Worm (Caenorhabditis elegans) whole organism, early embryonic: Measurements from ENCODE around the gene T28F12.1.

Experiments
- B0310.2 ChIP-seq: sonication (generic microtip); optimal IDR thresholded peaks from 2 replicates; lab custom pipeline; 2016; ENCODE audit warnings: mild to moderate bottlenecking, missing genetic modification characterization, missing compliant biosample characterization
- F13C5.2 ChIP-seq: sonication (generic microtip); optimal IDR thresholded peaks from 2 replicates; lab custom pipeline; 2017; ENCODE audit warnings: mild to moderate bottlenecking, missing genetic modification characterization, inconsistent platforms, missing compliant biosample characterization
- aly-1 ChIP-seq: sonication (generic microtip); optimal IDR thresholded peaks from 2 replicates; lab custom pipeline; 2016; ENCODE audit warnings: missing genetic modification characterization, missing compliant biosample characterization
- ama-1 ChIP-seq: fragments of 150-350 bp; optimal IDR thresholded peaks from 2 replicates; lab custom pipeline; 2014
- ceh-13 ChIP-seq: fragments of 200-800 bp; sonication (Bioruptor generic); optimal IDR thresholded peaks from 2 replicates; lab custom pipeline; 2018; ENCODE audit warnings: mild to moderate bottlenecking, missing genetic modification characterization, missing compliant biosample characterization
- ceh-36 ChIP-seq: sonication (generic microtip); optimal IDR thresholded peaks from 2 replicates; lab custom pipeline; 2016; ENCODE audit warnings: missing genetic modification characterization, inconsistent platforms, missing compliant biosample characterization
- ets-7 ChIP-seq: sonication (generic microtip); optimal IDR thresholded peaks from 2 replicates; lab custom pipeline; 2016; ENCODE audit warnings: missing genotype, missing genetic modification characterization, missing compliant biosample characterization
- flt-1 ChIP-seq: fragments of 200-800 bp; sonication (Bioruptor generic); IDR thresholded peaks from 2 replicates; pipeline ENCODE4 v1.3.6; 2022; ENCODE audit warnings: missing genetic modification characterization, missing compliant biosample characterization
- hmbx-1 ChIP-seq: sonication (generic microtip); optimal IDR thresholded peaks from 2 replicates; lab custom pipeline; 2016; ENCODE audit warnings: mild to moderate bottlenecking, missing genetic modification characterization, missing compliant biosample characterization
- hmg-4 ChIP-seq: fragments of 200-800 bp; sonication (Bioruptor generic); optimal IDR thresholded peaks from 2 replicates; lab custom pipeline; 2018; ENCODE audit warnings: mild to moderate bottlenecking, missing genetic modification characterization, missing compliant biosample characterization
- hnd-1 ChIP-seq: sonication (generic microtip); optimal IDR thresholded peaks from 2 replicates; lab custom pipeline; 2016; ENCODE audit warnings: missing genetic modification characterization, missing compliant biosample characterization
- pes-1 ChIP-seq: fragments of 200-800 bp; sonication (Bioruptor generic); IDR thresholded peaks from 2 replicates; pipeline ENCODE4 v1.3.6; 2022; ENCODE audit warnings: missing genetic modification reagents, missing genetic modification characterization, missing compliant biosample characterization
- scrt-1 ChIP-seq: fragments of 200-800 bp; sonication (Bioruptor generic); IDR thresholded peaks from 2 replicates; pipeline ENCODE4 v1.3.6; 2022; ENCODE audit warnings: missing genetic modification characterization, missing compliant biosample characterization
- sea-1 ChIP-seq: fragments of 200-800 bp; sonication (Bioruptor generic); conservative IDR thresholded peaks from 2 replicates; pipeline ENCODE4 v1.3.6; 2022; ENCODE audit warnings: missing genetic modification characterization, missing compliant biosample characterization
- tbx-11 ChIP-seq: fragments of 200-800 bp; sonication (Bioruptor generic); IDR thresholded peaks from 2 replicates; pipeline ENCODE4 v1.3.6; 2022; ENCODE audit warnings: missing genetic modification characterization, missing compliant biosample characterization
- tbx-37 ChIP-seq: fragments of 200-800 bp; sonication (Bioruptor generic); conservative IDR thresholded peaks from 2 replicates; pipeline ENCODE4 v1.3.6; 2022; ENCODE audit warnings: missing genetic modification reagents, missing genetic modification characterization, missing compliant biosample characterization
- tra-4 ChIP-seq: sonication (generic microtip); optimal IDR thresholded peaks from 2 replicates; lab custom pipeline; 2017; ENCODE audit warnings: missing genetic modification characterization, missing compliant biosample characterization

Gene T28F12.1

DNA sequence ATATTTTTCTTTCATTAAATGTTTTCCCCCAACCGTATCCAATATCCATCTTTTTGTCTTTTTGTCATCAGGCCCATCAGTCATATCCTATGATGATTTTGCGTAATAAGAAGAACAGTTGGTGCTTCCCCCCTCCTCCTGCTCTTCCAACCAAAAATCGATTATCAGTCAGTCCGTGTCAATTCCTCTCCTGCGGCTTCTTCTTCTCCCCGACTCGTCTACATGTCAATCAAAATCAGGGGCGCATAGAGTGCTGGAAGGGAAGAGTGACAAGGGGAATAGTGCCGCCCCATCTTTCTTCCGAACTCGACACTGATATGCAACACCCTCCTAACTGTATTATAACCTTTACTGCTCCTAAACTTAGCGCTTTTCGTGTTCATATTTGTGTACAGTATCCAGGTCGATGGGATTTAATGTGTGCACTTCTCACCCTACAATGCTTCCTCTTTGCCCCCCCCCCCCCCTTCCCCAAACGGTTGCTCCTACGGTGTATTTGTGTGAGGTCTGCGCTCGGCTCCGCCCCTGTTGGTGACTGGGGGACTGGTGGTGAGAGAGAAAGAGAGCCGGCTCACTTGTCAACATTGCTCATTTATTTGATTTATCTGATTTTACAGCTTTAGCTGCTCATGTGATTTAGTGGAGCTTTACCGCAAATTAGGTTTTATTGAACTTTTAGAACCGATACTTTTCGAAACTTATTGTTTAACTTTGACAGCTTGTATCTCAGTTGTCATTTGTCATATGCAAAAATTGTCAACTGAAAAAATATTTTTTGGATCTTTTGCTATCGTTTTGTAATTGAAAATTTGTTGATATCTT is 21.3 kb upstream of the T28F12.1 start:
- TF ChIP-seq hmg-4 (GFP tag; lab: Kevin White, UChicago): peak; percentile 65
- 0 out of 2 replicates have a peak, but pooled peaks have one; percentile 4 for TF ChIP-seq pes-1 (GFP tag; lab: Robert Waterston, UW)
- TF ChIP-seq hmbx-1 (tag; lab: Kevin White, UChicago): no peak

DNA sequence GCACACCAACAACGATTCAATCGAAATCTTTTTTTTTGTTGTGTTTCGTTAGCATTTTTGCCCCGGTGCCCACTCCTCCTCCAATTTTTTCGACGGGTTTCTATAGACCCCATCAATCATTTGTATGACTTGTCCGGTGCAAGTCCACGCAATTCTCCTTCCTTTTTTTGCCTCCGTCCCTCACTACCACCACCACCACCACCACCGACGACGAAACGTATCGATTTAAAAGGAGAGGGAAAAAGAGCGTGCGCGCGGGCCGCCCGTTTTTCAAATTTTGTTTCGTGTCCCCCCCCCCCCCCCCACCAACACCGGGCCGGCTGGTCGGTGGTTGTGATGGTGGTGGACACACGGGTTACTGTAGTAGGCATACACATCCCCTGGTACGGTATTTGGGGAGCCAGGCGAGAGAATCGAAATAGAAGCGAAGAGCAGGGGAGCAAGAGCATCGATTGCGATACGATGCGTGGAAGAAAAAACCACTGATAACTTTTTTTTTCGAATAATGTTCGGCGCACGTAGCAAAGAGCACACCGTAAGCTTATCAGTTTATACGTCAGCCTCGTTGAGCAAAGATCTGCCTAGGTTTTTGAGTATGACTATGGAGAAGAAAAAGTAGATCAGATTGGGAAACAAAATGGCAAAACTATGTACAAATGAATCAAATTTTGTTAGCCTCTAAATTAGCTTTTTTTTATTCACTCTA is 17.6 kb upstream of the T28F12.1 start:
- TF ChIP-seq tbx-11 (GFP tag; lab: Robert Waterston, UW) (no peak), hmg-4 (GFP tag; lab: Kevin White, UChicago) (peak; percentile 41), ceh-36 (tag; lab: Kevin White, UChicago) (peak; percentile 10)

ce11 chrV:4496104-4496586 is 16.7 kb upstream of the T28F12.1 start:
- TF ChIP-seq scrt-1: no peak
- TF ChIP-seq ceh-36 (tag; lab: Kevin White, UChicago): peak; percentile 77

ce11 chrV:4497161-4497560 is 15.7 kb upstream of the T28F12.1 start, which contains the start of gene unc-62:
Gene unc-62, plus strand, starts transcription at chrV:4497461.
- TF ChIP-seq ets-7 (tag; lab: Kevin White, UChicago) (no peak), pes-1 (GFP tag; lab: Robert Waterston, UW) (no peak), aly-1 (tag; lab: Kevin White, UChicago) (no peak), tbx-11 (GFP tag; lab: Robert Waterston, UW) (no peak), F13C5.2 (tag; lab: Kevin White, UChicago) (no peak), tra-4 (tag; lab: Kevin White, UChicago) (no peak), B0310.2 (no peak), hmbx-1 (tag; lab: Kevin White, UChicago) (no peak), hmg-4 (GFP tag; lab: Kevin White, UChicago) (no peak), tbx-37 (no peak), scrt-1 (no peak), ceh-36 (tag; lab: Kevin White, UChicago) (no peak), ceh-13 (GFP tag; lab: Kevin White, UChicago) (no peak), ama-1 (lab: Kevin White, UChicago) (no peak), hnd-1 (tag; lab: Kevin White, UChicago) (no peak), flt-1 (no peak), sea-1 (no peak)

- TF ChIP-seq hmbx-1 (tag; lab: Kevin White, UChicago): no peak
- TF ChIP-seq tra-4 (tag; lab: Kevin White, UChicago): no peak
- TF ChIP-seq ets-7 (tag; lab: Kevin White, UChicago): no peak
- no peak for TF ChIP-seq tbx-11 (GFP tag; lab: Robert Waterston, UW)
- no peak for TF ChIP-seq B0310.2
- peak; percentile 70 for TF ChIP-seq hmg-4 (GFP tag; lab: Kevin White, UChicago)
- no peak for TF ChIP-seq hnd-1 (tag; lab: Kevin White, UChicago)
- no peak for TF ChIP-seq aly-1 (tag; lab: Kevin White, UChicago)
- 0 out of 2 replicates have a peak, but pooled peaks have one; percentile 11 for TF ChIP-seq scrt-1
- 0 out of 2 replicates have a peak, but pooled peaks have one; percentile 44 for TF ChIP-seq sea-1
- TF ChIP-seq flt-1: no peak
- TF ChIP-seq F13C5.2 (tag; lab: Kevin White, UChicago): peak; percentile 51
- peak; percentile 55; the same call in 1 of the 2 replicates for TF ChIP-seq pes-1 (GFP tag; lab: Robert Waterston, UW)
- no peak for TF ChIP-seq ama-1 (lab: Kevin White, UChicago)
These were observed 13.6 kb upstream of the T28F12.1 start for ce11 chrV:4499156-4499808.

DNA sequence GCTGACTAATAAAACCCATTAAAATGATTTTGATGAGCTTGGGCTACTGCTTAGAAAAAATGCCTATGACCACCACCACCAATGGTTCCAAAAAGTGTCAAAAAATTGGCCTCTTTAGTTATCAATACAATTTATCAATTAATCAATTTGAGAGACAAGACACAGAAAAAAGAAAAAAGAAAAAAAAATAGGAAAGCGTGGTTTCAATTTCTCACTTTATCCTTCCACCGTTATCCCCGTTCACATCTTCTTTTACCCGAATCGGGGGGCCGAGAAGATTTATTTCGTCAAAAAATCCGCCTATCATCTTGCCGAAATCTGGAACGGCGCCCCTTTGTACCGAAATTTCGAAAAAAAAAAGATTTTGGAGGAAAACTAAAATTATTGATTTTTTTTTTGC is 12.1 kb upstream of the T28F12.1 start:
- TF ChIP-seq flt-1: no peak
- TF ChIP-seq B0310.2: no peak
- no peak for TF ChIP-seq aly-1 (tag; lab: Kevin White, UChicago)
- no peak for TF ChIP-seq ama-1 (lab: Kevin White, UChicago)
- no peak for TF ChIP-seq tbx-11 (GFP tag; lab: Robert Waterston, UW)
- no peak for TF ChIP-seq tbx-37
- no peak for TF ChIP-seq ceh-13 (GFP tag; lab: Kevin White, UChicago)
- TF ChIP-seq ceh-36 (tag; lab: Kevin White, UChicago): no peak

DNA sequence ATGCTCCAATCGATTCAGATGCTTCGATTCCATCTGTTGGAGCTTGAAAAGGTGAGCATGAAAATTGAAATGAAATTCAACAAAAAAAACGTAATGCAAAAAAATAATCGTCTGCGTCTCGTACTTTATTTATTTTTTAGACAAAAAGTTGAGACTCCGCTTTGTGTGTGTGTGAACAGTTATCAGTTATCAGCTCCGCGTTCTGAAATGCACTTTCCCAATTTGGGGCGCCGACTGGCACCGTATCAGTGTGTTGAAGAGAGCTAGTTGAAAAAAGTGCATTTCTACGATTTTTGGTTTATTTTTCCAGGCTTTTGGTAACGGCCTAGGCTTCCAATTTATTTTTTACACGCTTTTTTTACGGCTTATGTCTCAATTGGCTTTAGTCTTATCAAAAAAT is 10.9 kb upstream of the T28F12.1 start:
- TF ChIP-seq ets-7 (tag; lab: Kevin White, UChicago) (no peak), scrt-1 (no peak), ceh-13 (GFP tag; lab: Kevin White, UChicago) (no peak), hnd-1 (tag; lab: Kevin White, UChicago) (no peak), tbx-11 (GFP tag; lab: Robert Waterston, UW) (no peak)
